Worm (Caenorhabditis elegans) whole organism, L4 larva: Measurements from ENCODE around the gene F20B6.10.

Experiments used
- D1046.2 ChIP-seq: fragments of 200-800 bp; sonication (Bioruptor generic); IDR thresholded peaks from 2 replicates; pipeline ENCODE4 v1.3.6; 2022; ENCODE audit warnings: missing genetic modification characterization, missing compliant biosample characterization
- F10B5.3 ChIP-seq: sonication (generic microtip); optimal IDR thresholded peaks from 2 replicates; lab custom pipeline; 2016; ENCODE audit warnings: mild to moderate bottlenecking, missing genetic modification characterization, missing compliant biosample characterization
- F26F4.8 ChIP-seq: fragments of 200-800 bp; sonication (Bioruptor generic); conservative IDR thresholded peaks from 2 replicates; pipeline ENCODE4 v1.3.6; 2022; ENCODE audit warnings: missing genetic modification characterization, missing compliant biosample characterization
- F44E2.7 ChIP-seq: fragments of 200-800 bp; sonication (Bioruptor generic); IDR thresholded peaks from 2 replicates; pipeline ENCODE4 v2.1.2; 2022; ENCODE audit warnings: missing genetic modification characterization, missing compliant biosample characterization
- F49E8.2 ChIP-seq: sonication (generic microtip); optimal IDR thresholded peaks from 2 replicates; lab custom pipeline; 2016; ENCODE audit warnings: missing compliant biosample characterization, mild to moderate bottlenecking, missing genetic modification characterization, borderline replicate concordance
- T20F7.1 ChIP-seq: fragments of 200-800 bp; sonication (Bioruptor generic); optimal IDR thresholded peaks from 2 replicates; lab custom pipeline; 2018; ENCODE audit warnings: mild to moderate bottlenecking, missing genetic modification characterization, missing compliant biosample characterization
- T26A8.4 ChIP-seq: fragments of 200-800 bp; sonication (Bioruptor generic); IDR thresholded peaks from 2 replicates; pipeline ENCODE4 v1.3.6; 2022; ENCODE audit warnings: missing genetic modification characterization, missing compliant biosample characterization
- Y5F2A.4 ChIP-seq: fragments of 200-800 bp; sonication (Bioruptor generic); optimal IDR thresholded peaks from 2 replicates; lab custom pipeline; 2018; ENCODE audit warnings: mild to moderate bottlenecking, missing genetic modification characterization, missing compliant biosample characterization
- ZK337.2 ChIP-seq: fragments of 200-800 bp; sonication (Bioruptor generic); IDR thresholded peaks from 2 replicates; pipeline ENCODE4 v1.3.6; 2022; ENCODE audit warnings: missing genetic modification reagents, missing genetic modification characterization, missing compliant biosample characterization
- arid-1 ChIP-seq: fragments of 200-800 bp; sonication (Bioruptor generic); conservative IDR thresholded peaks from 2 replicates; pipeline ENCODE4 v1.3.6; 2022; ENCODE audit warnings: missing genetic modification reagents, missing genetic modification characterization, missing compliant biosample characterization
- attf-4 ChIP-seq: sonication (generic microtip); optimal IDR thresholded peaks from 3 replicates; lab custom pipeline; 2017; ENCODE audit warnings: missing biosample characterization, missing genetic modification characterization
- ceh-20 ChIP-seq: fragments of 200-800 bp; sonication (Bioruptor generic); IDR thresholded peaks from 2 replicates; pipeline ENCODE4 v1.3.6; 2022; ENCODE audit warnings: missing genetic modification reagents, missing genetic modification characterization, missing compliant biosample characterization
- ceh-62 ChIP-seq: sonication (generic microtip); optimal IDR thresholded peaks from 2 replicates; lab custom pipeline; 2017; ENCODE audit warnings: missing biosample characterization, missing genetic modification characterization
- ces-1 ChIP-seq: fragments of 150-350 bp; sonication (generic microtip); optimal IDR thresholded peaks from 4 replicates; lab custom pipeline; 2014; ENCODE audit warnings: missing biosample characterization, missing genetic modification reagents, missing genetic modification characterization
- daf-16 ChIP-seq, 3 experiments: sonication (generic microtip); optimal IDR thresholded peaks; 2 replicates each; lab custom pipeline; 2016 to 2017; ENCODE audit warnings: missing genetic modification characterization in 3 of 3, missing genetic modification reagents in 3 of 3, mild to moderate bottlenecking in 2 of 3, missing compliant biosample characterization in 2 of 3, missing biosample characterization in 1 of 3, moderate library complexity in 1 of 3
- daf-19 ChIP-seq: fragments of 200-800 bp; sonication (Bioruptor generic); conservative IDR thresholded peaks from 2 replicates; pipeline ENCODE4 v1.3.6; 2022; ENCODE audit warnings: missing genetic modification characterization, missing compliant biosample characterization
- daf-8 ChIP-seq: fragments of 200-800 bp; sonication (Bioruptor generic); IDR thresholded peaks from 2 replicates; pipeline ENCODE4 v1.3.6; 2022; ENCODE audit warnings: missing genetic modification characterization, missing compliant biosample characterization
- dmd-6 ChIP-seq: fragments of 200-800 bp; sonication (Bioruptor generic); IDR thresholded peaks from 2 replicates; pipeline ENCODE4 v1.3.6; 2022; ENCODE audit warnings: missing genetic modification reagents, missing genetic modification characterization, missing compliant biosample characterization
- dmd-8 ChIP-seq: fragments of 200-800 bp; sonication (Bioruptor generic); IDR thresholded peaks from 2 replicates; pipeline ENCODE4 v1.3.6; 2022; ENCODE audit warnings: missing genetic modification characterization, missing compliant biosample characterization
- dpl-1 ChIP-seq: fragments of 150-350 bp; optimal IDR thresholded peaks from 2 replicates; lab custom pipeline; 2014; ENCODE audit warnings: missing biosample characterization, missing genetic modification reagents, missing genetic modification characterization
- duxl-1 ChIP-seq: sonication (generic microtip); optimal IDR thresholded peaks from 2 replicates; lab custom pipeline; 2016; ENCODE audit warnings: mild to moderate bottlenecking, missing genetic modification characterization, moderate library complexity, missing compliant biosample characterization; ENCODE audit not compliant: poor library complexity
- egl-27 ChIP-seq: sonication (generic microtip); optimal IDR thresholded peaks from 3 replicates; lab custom pipeline; 2017; ENCODE audit warnings: missing biosample characterization, missing genetic modification reagents, missing genetic modification characterization
- fkh-10 ChIP-seq: fragments of 150-350 bp; optimal IDR thresholded peaks from 2 replicates; lab custom pipeline; 2014; ENCODE audit warnings: missing biosample characterization, missing genetic modification reagents, missing genetic modification characterization
- gei-8 ChIP-seq: fragments of 200-800 bp; sonication (Bioruptor generic); optimal IDR thresholded peaks from 2 replicates; lab custom pipeline; 2018; ENCODE audit warnings: mild to moderate bottlenecking, missing genetic modification characterization, missing compliant biosample characterization
- lim-7 ChIP-seq: fragments of 200-800 bp; sonication (Bioruptor generic); IDR thresholded peaks from 2 replicates; pipeline ENCODE4 v1.3.6; 2022; ENCODE audit warnings: missing genetic modification characterization, missing compliant biosample characterization
- lin-1 ChIP-seq: fragments of 200-800 bp; sonication (Bioruptor generic); IDR thresholded peaks from 2 replicates; pipeline ENCODE4 v1.3.6; 2022; ENCODE audit warnings: missing genetic modification reagents, missing genetic modification characterization, missing compliant biosample characterization
- lin-15B ChIP-seq: fragments of 150-350 bp; sonication (generic microtip); optimal IDR thresholded peaks from 3 replicates; lab custom pipeline; 2014; ENCODE audit warnings: missing biosample characterization, missing genetic modification characterization
- lir-3 ChIP-seq: sonication (generic microtip); optimal IDR thresholded peaks from 2 replicates; lab custom pipeline; 2016; ENCODE audit warnings: mild to moderate bottlenecking, missing genetic modification characterization, missing compliant biosample characterization
- lsy-2 ChIP-seq, 2 experiments: fragments of 150-350 bp in 1 of 2; sonication (generic microtip) in 1 of 2; optimal IDR thresholded peaks; 2 replicates each; lab custom pipeline; 2014 to 2017; ENCODE audit warnings: missing biosample characterization in 2 of 2, missing genetic modification characterization in 2 of 2
- madf-5 ChIP-seq, 2 experiments: fragments of 200-800 bp; sonication (Bioruptor generic); IDR thresholded peaks; 2 replicates each; pipeline ENCODE4 v1.3.6; 2022; ENCODE audit warnings: missing compliant biosample characterization in 2 of 2, missing genetic modification characterization in 2 of 2
- madf-9 ChIP-seq: fragments of 200-800 bp; sonication (Bioruptor generic); conservative IDR thresholded peaks from 2 replicates; pipeline ENCODE4 v1.3.6; 2022; ENCODE audit warnings: missing genetic modification reagents, missing genetic modification characterization, missing compliant biosample characterization
- mdl-1 ChIP-seq, 2 experiments: fragments of 150-350 bp in 1 of 2; sonication (generic microtip) in 1 of 2; optimal IDR thresholded peaks; 2 replicates each; lab custom pipeline; 2014 to 2017; ENCODE audit warnings: missing biosample characterization in 2 of 2, missing genetic modification characterization in 2 of 2
- mdt-29 ChIP-seq: fragments of 200-800 bp; sonication (Bioruptor generic); IDR thresholded peaks from 2 replicates; pipeline ENCODE4 v1.3.6; 2022; ENCODE audit warnings: missing genetic modification reagents, missing genetic modification characterization, missing compliant biosample characterization
- mes-2 ChIP-seq: sonication (generic microtip); optimal IDR thresholded peaks from 2 replicates; lab custom pipeline; 2016; ENCODE audit warnings: missing genotype, mild to moderate bottlenecking, missing genetic modification characterization, missing compliant biosample characterization; ENCODE audit not compliant: poor library complexity, severe bottlenecking
- nhr-10 ChIP-seq: fragments of 150-350 bp; optimal IDR thresholded peaks from 2 replicates; lab custom pipeline; 2014; ENCODE audit warnings: missing biosample characterization, missing genetic modification characterization
- nhr-11 ChIP-seq: fragments of 150-350 bp; optimal IDR thresholded peaks from 2 replicates; lab custom pipeline; 2014; ENCODE audit warnings: missing biosample characterization, missing genetic modification characterization
- nhr-111 ChIP-seq: fragments of 200-800 bp; sonication (Bioruptor generic); optimal IDR thresholded peaks from 2 replicates; lab custom pipeline; 2018; ENCODE audit warnings: mild to moderate bottlenecking, missing genetic modification characterization, missing compliant biosample characterization
- nhr-76 ChIP-seq: fragments of 150-350 bp; optimal IDR thresholded peaks from 2 replicates; lab custom pipeline; 2014; ENCODE audit warnings: missing biosample characterization, missing genetic modification characterization
- pqm-1 ChIP-seq: sonication (generic microtip); optimal IDR thresholded peaks from 2 replicates; lab custom pipeline; 2017; ENCODE audit warnings: missing biosample characterization, missing genetic modification characterization
- rbr-2 ChIP-seq: sonication (generic microtip); optimal IDR thresholded peaks from 2 replicates; lab custom pipeline; 2016; ENCODE audit warnings: missing genotype, missing genetic modification characterization, missing compliant biosample characterization
- saeg-2 ChIP-seq: fragments of 200-800 bp; sonication (Bioruptor generic); IDR thresholded peaks from 2 replicates; pipeline ENCODE4 v1.3.6; 2022; ENCODE audit warnings: missing genetic modification reagents, missing genetic modification characterization, missing compliant biosample characterization
- sdz-12 ChIP-seq: fragments of 200-800 bp; sonication (Bioruptor generic); optimal IDR thresholded peaks from 2 replicates; lab custom pipeline; 2018; ENCODE audit warnings: mild to moderate bottlenecking, missing genetic modification characterization, missing compliant biosample characterization
- set-16 ChIP-seq: fragments of 200-800 bp; sonication (Bioruptor generic); IDR thresholded peaks from 2 replicates; pipeline ENCODE4 v1.3.6; 2022; ENCODE audit warnings: missing genetic modification reagents, missing genetic modification characterization, missing compliant biosample characterization
- skn-1 ChIP-seq: fragments of 150-350 bp; optimal IDR thresholded peaks from 2 replicates; lab custom pipeline; 2014; ENCODE audit warnings: missing biosample characterization, missing genetic modification characterization
- snpc-1.2 ChIP-seq: fragments of 200-800 bp; sonication (Bioruptor generic); IDR thresholded peaks from 2 replicates; pipeline ENCODE4 v1.3.6; 2022; ENCODE audit warnings: missing genetic modification reagents, missing genetic modification characterization, missing compliant biosample characterization
- unc-62 ChIP-seq, 3 experiments: fragments of 150-350 bp in 1 of 3; sonication (generic microtip); optimal IDR thresholded peaks in 2 of 3; peaks in 1 of 3; 1 replicate in 1 of 3; 2 replicates in 2 of 3; lab custom pipeline; 2014 to 2017; ENCODE audit warnings: missing biosample characterization in 3 of 3, missing genetic modification characterization in 3 of 3, missing genetic modification reagents in 3 of 3, missing genotype in 1 of 3
- vab-7 ChIP-seq: fragments of 200-800 bp; sonication (Bioruptor generic); IDR thresholded peaks from 2 replicates; pipeline ENCODE4 v1.3.6; 2022; ENCODE audit warnings: missing genetic modification reagents, missing genetic modification characterization, missing compliant biosample characterization
- zfp-3 ChIP-seq: fragments of 200-800 bp; sonication (Bioruptor generic); conservative IDR thresholded peaks from 2 replicates; pipeline ENCODE4 v1.3.6; 2022; ENCODE audit warnings: missing genetic modification reagents, missing genetic modification characterization, missing compliant biosample characterization
- ztf-11 ChIP-seq: fragments of 150-350 bp; optimal IDR thresholded peaks from 2 replicates; lab custom pipeline; 2014; ENCODE audit warnings: missing biosample characterization, missing genetic modification characterization

The F20B6.10 gene

DNA sequence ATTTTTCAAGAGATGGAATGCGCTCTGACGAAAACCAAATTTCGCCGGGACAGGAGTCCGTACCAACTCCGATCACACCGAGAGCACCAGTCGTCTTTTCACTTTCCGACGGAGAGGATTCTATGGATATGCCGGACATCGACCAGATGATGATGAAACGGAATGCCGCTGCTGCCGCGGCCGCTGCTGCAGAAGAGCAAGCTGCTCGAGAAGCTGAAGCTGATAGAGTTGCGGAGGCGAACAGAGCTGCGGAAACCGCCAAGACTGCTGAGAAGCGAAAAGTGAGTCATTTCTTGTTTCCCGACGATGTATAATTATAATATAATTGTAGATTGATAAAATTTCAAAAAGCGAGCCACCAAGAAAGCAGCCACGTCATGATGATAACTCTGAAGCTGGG is 38.4 kb upstream of the F20B6.10 start:
- TF ChIP-seq set-16 (GFP tag; lab: Robert Waterston, UW) (peak; percentile 81), F26F4.8 (GFP tag; lab: Robert Waterston, UW) (no peak), daf-8 (GFP tag; lab: Robert Waterston, UW) (no peak), ceh-20 (GFP tag; lab: Robert Waterston, UW) (no peak), nhr-76 (tag; lab: Kevin White, UChicago) (no peak), T26A8.4 (GFP tag; lab: Robert Waterston, UW) (no peak), D1046.2 (0 out of 2 replicates have a peak, but pooled peaks have one; percentile 27), gei-8 (GFP tag; lab: Kevin White, UChicago) (no peak), lim-7 (GFP tag; lab: Robert Waterston, UW) (no peak), F10B5.3 (tag; lab: Kevin White, UChicago) (no peak), unc-62 (GFP tag; optimal IDR thresholded peaks at IDR 0.05 in 1 of 2; lab: Kevin White, UChicago) (peak in 1 of 2 experiments; percentile 64), unc-62 (tag; optimal IDR thresholded peaks at IDR 0.05; lab: Kevin White, UChicago) (no peak)
- TF ChIP-seq, all 104 proteins: peak for 3

DNA sequence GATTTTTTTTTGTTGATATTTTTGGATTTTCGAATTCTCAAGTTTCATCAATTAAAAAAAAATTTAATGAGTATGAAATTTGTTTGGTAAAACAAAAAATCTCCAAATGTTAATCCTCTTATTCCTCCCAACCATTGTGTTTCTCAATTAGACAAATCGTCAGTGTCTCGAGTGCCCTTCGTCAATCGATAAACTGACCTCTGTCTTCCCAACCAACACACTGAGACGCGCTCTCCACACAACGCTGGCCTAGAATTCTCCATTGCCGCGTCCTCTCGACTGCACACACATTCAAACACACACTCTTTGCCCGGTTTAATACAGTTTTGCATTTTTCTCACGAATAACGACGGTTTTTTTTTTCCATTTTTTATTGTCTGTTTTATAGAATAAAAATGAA is 37.8 kb upstream of the F20B6.10 start, which contains the start of gene taf-11.1:
Gene taf-11.1, plus strand, starts transcription at position 389 of the 400 bp plus-strand sequence.
- TF ChIP-seq T20F7.1 (GFP tag; lab: Kevin White, UChicago) (no peak), lin-1 (GFP tag; lab: Robert Waterston, UW) (no peak), skn-1 (tag; lab: Kevin White, UChicago) (no peak), zfp-3 (GFP tag; lab: Robert Waterston, UW) (no peak), lin-15B (tag; lab: Kevin White, UChicago) (no peak), lir-3 (tag; lab: Kevin White, UChicago) (no peak), egl-27 (no peak), pqm-1 (tag; lab: Kevin White, UChicago) (no peak), F44E2.7 (GFP tag; lab: Robert Waterston, UW) (no peak), nhr-11 (no peak), sdz-12 (GFP tag; lab: Kevin White, UChicago) (no peak), dpl-1 (peak; percentile 2), D1046.2 (no peak), ZK337.2 (no peak), rbr-2 (tag; lab: Kevin White, UChicago) (no peak), nhr-76 (tag; lab: Kevin White, UChicago) (no peak), F49E8.2 (no peak), nhr-111 (GFP tag; lab: Kevin White, UChicago) (no peak), fkh-10 (GFP tag; lab: Kevin White, UChicago) (no peak), ceh-62 (no peak), ces-1 (GFP tag; lab: Kevin White, UChicago) (no peak), mdt-29 (GFP tag; lab: Robert Waterston, UW) (no peak), mdl-1 (tag; optimal IDR thresholded peaks at IDR 0.05; lab: Kevin White, UChicago) (no peak), dmd-8 (no peak), saeg-2 (GFP tag; lab: Robert Waterston, UW) (no peak), nhr-10 (tag; lab: Kevin White, UChicago) (no peak), ztf-11 (tag; lab: Kevin White, UChicago) (no peak), daf-19 (GFP tag; lab: Robert Waterston, UW) (no peak), madf-5 (GFP tag; IDR thresholded peaks at IDR 0.05; lab: Robert Waterston, UW) (no peak), daf-16 (GFP tag; optimal IDR thresholded peaks at IDR 0.05; lab: Kevin White, UChicago) (no peak), daf-16 (tag; optimal IDR thresholded peaks at IDR 0.05; lab: Kevin White, UChicago) (peak; percentile 48), duxl-1 (tag; lab: Kevin White, UChicago) (no peak), madf-9 (GFP tag; lab: Robert Waterston, UW) (no peak), Y5F2A.4 (GFP tag; lab: Kevin White, UChicago) (no peak), set-16 (GFP tag; lab: Robert Waterston, UW) (no peak), lsy-2 (tag; optimal IDR thresholded peaks at IDR 0.05; lab: Kevin White, UChicago) (peak in 1 of 2 experiments; percentile 28), mes-2 (peak; percentile 79), snpc-1.2 (GFP tag; lab: Robert Waterston, UW) (no peak), vab-7 (GFP tag; lab: Robert Waterston, UW) (no peak), dmd-6 (GFP tag; lab: Robert Waterston, UW) (no peak), attf-4 (tag; lab: Kevin White, UChicago) (no peak), arid-1 (GFP tag; lab: Robert Waterston, UW) (no peak), T26A8.4 (GFP tag; lab: Robert Waterston, UW) (no peak)
